Fruit fly (Drosophila melanogaster): ENCODE results near the gene msps.

dm6 chr3R:16004691-16005474, 45.7 kb upstream of the msps start:
- TF ChIP-seq insv (optimal IDR thresholded peaks at IDR 0.05) = no peak
- no peak for TF ChIP-seq Myc (optimal IDR thresholded peaks at IDR 0.05)
- no peak for TF ChIP-seq psq (optimal IDR thresholded peaks at IDR 0.05)

Measured in Kc167 (cell line).